Worm (Caenorhabditis elegans) whole organism, late embryonic: ENCODE data around the gene sqst-4.

Experiments used
- F13H6.1 ChIP-seq: sonication (generic microtip); optimal IDR thresholded peaks from 2 replicates; lab custom pipeline; 2016; ENCODE audit warnings: missing genetic modification characterization, missing compliant biosample characterization
- nhr-11 ChIP-seq: fragments of 150-350 bp; optimal IDR thresholded peaks from 2 replicates; lab custom pipeline; 2014; ENCODE audit warnings: missing biosample characterization, missing genetic modification characterization

DNA sequence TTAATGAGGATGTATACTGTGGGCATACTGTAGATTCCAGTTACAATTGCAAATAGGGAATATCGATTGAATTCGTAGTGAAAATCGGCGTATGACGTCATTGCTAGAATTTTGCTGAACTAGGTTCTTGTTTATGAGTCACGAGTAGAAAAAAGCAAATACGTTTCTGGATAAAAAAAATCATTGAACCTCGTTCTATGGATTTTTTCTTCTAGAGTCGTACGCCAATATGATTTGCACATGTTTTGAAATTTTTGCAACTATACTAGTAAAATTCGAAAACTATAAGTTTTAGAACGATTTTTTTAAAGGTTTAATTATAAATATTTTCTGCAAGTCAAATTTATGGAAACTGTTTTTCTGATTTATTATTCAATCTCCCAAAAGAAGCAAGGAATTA is 20.4 kb upstream of the sqst-4 start, which contains the start of gene sru-44:
- TF ChIP-seq nhr-11 (tag; lab: Kevin White, UChicago) (no peak), F13H6.1 (tag; lab: Kevin White, UChicago) (no peak)
